Fruit fly (Drosophila melanogaster): Measurements from ENCODE around the gene CG44362.

The CG44362 gene

DNA sequence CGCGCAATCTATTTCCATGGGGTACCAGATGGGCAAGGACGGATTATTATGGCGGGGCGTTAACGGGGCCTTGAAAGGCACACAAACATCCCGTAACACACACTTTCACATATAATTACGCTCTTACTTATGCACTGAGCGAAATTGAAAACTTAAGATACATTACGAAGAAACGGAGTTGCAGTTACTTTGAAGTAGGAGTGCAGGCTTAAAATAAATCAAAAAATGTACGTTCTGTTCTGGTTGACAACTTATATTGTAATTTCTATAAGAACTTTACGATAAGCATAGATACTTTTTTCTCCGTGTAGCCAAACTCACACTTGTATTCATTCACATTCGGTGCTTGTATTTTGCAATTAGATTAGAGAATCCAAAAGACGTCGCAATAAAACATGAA is 44.3 kb upstream of the CG44362 start (continued):
- peak; percentile 85 for TF ChIP-seq lz (GFP tag; optimal IDR thresholded peaks at IDR 0.05)
- TF ChIP-seq OdsH (GFP tag; optimal IDR thresholded peaks at IDR 0.05), result peak; percentile 63
- peak; percentile 93 for TF ChIP-seq vri (GFP tag; optimal IDR thresholded peaks at IDR 0.05)
- TF ChIP-seq Eip78C (GFP tag), result peak; percentile 84
- no peak for TF ChIP-seq fd85E (GFP tag; optimal IDR thresholded peaks at IDR 0.05)
- peak; percentile 64 for TF ChIP-seq CG15336 (GFP tag; IDR thresholded peaks at IDR 0.05)
- peak; percentile 80 for TF ChIP-seq Sox14 (GFP tag; optimal IDR thresholded peaks at IDR 0.05)
- no peak for TF ChIP-seq CG7368 (GFP tag; optimal IDR thresholded peaks at IDR 0.05)
- no peak for TF ChIP-seq salr (GFP tag; optimal IDR thresholded peaks at IDR 0.05)
- TF ChIP-seq Smox (GFP tag; optimal IDR thresholded peaks at IDR 0.05), result peak; percentile 85
- TF ChIP-seq dsx (GFP tag; optimal IDR thresholded peaks at IDR 0.05; ENCODE audit: poor library complexity, severe bottlenecking), result no peak
- peak; percentile 87 for TF ChIP-seq esn (GFP tag; optimal IDR thresholded peaks at IDR 0.05)
- TF ChIP-seq Ets96B (tag; optimal IDR thresholded peaks at IDR 0.05), result peak; percentile 25
- TF ChIP-seq CG8632 (GFP tag; optimal IDR thresholded peaks at IDR 0.05), result peak; percentile 44
- peak; percentile 52 for TF ChIP-seq CG11762 (GFP tag; optimal IDR thresholded peaks at IDR 0.05; ENCODE audit: insufficient read depth)
- TF ChIP-seq svp (GFP tag), result peak; percentile 92
- TF ChIP-seq CG10669 (GFP tag; optimal IDR thresholded peaks at IDR 0.05), result no peak
- peak; percentile 62 for TF ChIP-seq Eip93F (GFP tag; optimal IDR thresholded peaks at IDR 0.05)
- TF ChIP-seq spab (GFP tag; optimal IDR thresholded peaks at IDR 0.05), result no peak

DNA sequence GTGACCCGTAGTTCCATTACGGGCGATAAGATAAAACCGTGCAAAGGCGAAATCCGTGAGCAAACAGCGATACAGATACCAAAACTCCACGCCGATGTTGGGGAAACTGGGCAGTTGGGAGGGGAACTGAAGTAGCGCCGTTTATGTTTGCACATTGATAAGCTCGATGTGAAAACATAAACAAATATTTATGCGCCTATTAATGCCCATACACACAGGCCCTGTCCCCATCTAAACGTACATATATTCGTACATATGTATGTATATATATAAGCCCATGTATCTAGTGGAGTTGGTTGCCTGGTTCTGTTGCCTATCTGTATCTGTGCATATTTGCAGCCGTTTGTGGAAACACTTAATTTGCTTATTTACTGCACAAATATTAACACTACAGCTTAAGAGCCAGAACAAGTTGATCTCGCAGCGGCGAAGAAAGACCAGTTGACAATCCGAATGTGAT is 43.0 kb upstream of the CG44362 start:
- TF ChIP-seq salr (GFP tag; optimal IDR thresholded peaks at IDR 0.05) (peak; percentile 52 to 73), CG7368 (GFP tag; optimal IDR thresholded peaks at IDR 0.05) (peak; percentile 75), CG6163 (GFP tag; IDR thresholded peaks at IDR 0.05) (peak; percentile 92), ss (GFP tag; optimal IDR thresholded peaks at IDR 0.05) (peak; percentile 84 to 90), CG6792 (GFP tag; optimal IDR thresholded peaks at IDR 0.05) (peak; percentile 72), CG8319 (GFP tag; optimal IDR thresholded peaks at IDR 0.05) (peak; percentile 47), cyc (GFP tag; optimal IDR thresholded peaks at IDR 0.05) (peak; percentile 9), CG15336 (GFP tag; IDR thresholded peaks at IDR 0.05) (no peak), Eip78C (GFP tag) (peak; percentile 96), vri (GFP tag; optimal IDR thresholded peaks at IDR 0.05) (peak; percentile 80), CG34406 (GFP tag; optimal IDR thresholded peaks at IDR 0.05) (peak; percentile 78), Lpt (GFP tag; optimal IDR thresholded peaks at IDR 0.05) (peak; percentile 68), fd59A (GFP tag; optimal IDR thresholded peaks at IDR 0.05) (peak; percentile 63), CG6854 (GFP tag; optimal IDR thresholded peaks at IDR 0.05) (peak; percentile 73), CG6276 (GFP tag; optimal IDR thresholded peaks at IDR 0.05) (peak; percentile 75), CG10669 (GFP tag; optimal IDR thresholded peaks at IDR 0.05) (peak; percentile 83), CG1621 (tag; optimal IDR thresholded peaks at IDR 0.05) (peak; percentile 88), pdm3 (GFP tag; optimal IDR thresholded peaks at IDR 0.05) (peak; percentile 68), CG9139 (GFP tag; optimal IDR thresholded peaks at IDR 0.05) (peak; percentile 90), CG11902 (GFP tag; optimal IDR thresholded peaks at IDR 0.05) (no peak), CG3919 (GFP tag; optimal IDR thresholded peaks at IDR 0.05) (peak; percentile 82), achi (GFP tag; optimal IDR thresholded peaks at IDR 0.05) (peak; percentile 69), spab (GFP tag; optimal IDR thresholded peaks at IDR 0.05) (peak; percentile 82), Sox14 (GFP tag; optimal IDR thresholded peaks at IDR 0.05) (peak; percentile 34), Ets21C (GFP tag; optimal IDR thresholded peaks at IDR 0.05) (no peak), fd85E (GFP tag; optimal IDR thresholded peaks at IDR 0.05) (peak; percentile 23), CG3032 (tag; optimal IDR thresholded peaks at IDR 0.05) (peak; percentile 62), CG10631 (GFP tag; optimal IDR thresholded peaks at IDR 0.05) (peak; percentile 84), acj6 (GFP tag; optimal IDR thresholded peaks at IDR 0.05) (peak; percentile 69), Gug (GFP tag; IDR thresholded peaks at IDR 0.05) (peak; percentile 36), Hr4 (GFP tag; optimal IDR thresholded peaks at IDR 0.05) (peak; percentile 40), Eip93F (GFP tag; optimal IDR thresholded peaks at IDR 0.05) (no peak), CG32006 (GFP tag; optimal IDR thresholded peaks at IDR 0.05) (peak; percentile 60), CG4318 (GFP tag; optimal IDR thresholded peaks at IDR 0.05) (no peak), dac (GFP tag; optimal IDR thresholded peaks at IDR 0.05) (peak; percentile 48), Smox (GFP tag; optimal IDR thresholded peaks at IDR 0.05) (peak; percentile 52), CG8119 (GFP tag; IDR thresholded peaks at IDR 0.05) (peak; percentile 49; the same call in 2 of the 3 replicates), Blimp-1 (GFP tag; optimal IDR thresholded peaks at IDR 0.05) (peak; percentile 51), esn (GFP tag; optimal IDR thresholded peaks at IDR 0.05) (peak; percentile 68), CG16779 (tag; optimal IDR thresholded peaks at IDR 0.05) (peak; percentile 59), OdsH (GFP tag; optimal IDR thresholded peaks at IDR 0.05) (peak; percentile 70), topi (GFP tag; optimal IDR thresholded peaks at IDR 0.05) (peak; percentile 71)
